Fruit fly (Drosophila melanogaster) whole organism, embryonic: ENCODE data around the gene CG5171.

Source experiments
- Awh ChIP-seq: fragments of 200-800 bp; sonication (Bioruptor generic); IDR thresholded peaks from 2 replicates; pipeline ENCODE4, ENCODE4 v1.3.6; 2022; ENCODE audit warnings: missing biosample characterization, missing genetic modification characterization
- CG12071 ChIP-seq: fragments of 200-800 bp; sonication (Bioruptor generic); optimal IDR thresholded peaks from 3 replicates; lab custom pipeline; 2018; ENCODE audit warnings: missing biosample characterization, mild to moderate bottlenecking, missing genetic modification characterization
- CG1233 ChIP-seq: fragments of 200-800 bp; sonication (Bioruptor generic); optimal IDR thresholded peaks from 4 replicates; lab custom pipeline; 2018; ENCODE audit warnings: missing biosample characterization, mild to moderate bottlenecking, missing genetic modification characterization
- CG17359 ChIP-seq: fragments of 200-800 bp; sonication (Bioruptor generic); optimal IDR thresholded peaks from 3 replicates; lab custom pipeline; 2018; ENCODE audit warnings: missing biosample characterization, mild to moderate bottlenecking, missing genetic modification characterization, moderate library complexity
- CG18599 ChIP-seq: fragments of 200-800 bp; sonication (Bioruptor generic); optimal IDR thresholded peaks from 3 replicates; lab custom pipeline; 2017; ENCODE audit warnings: missing biosample characterization, missing genetic modification characterization, mild to moderate bottlenecking, moderate library complexity, missing genetic modification reagents
- CG2875 ChIP-seq: fragments of 200-800 bp; sonication (Bioruptor generic); optimal IDR thresholded peaks from 2 replicates; lab custom pipeline; 2017; ENCODE audit warnings: missing biosample characterization, mild to moderate bottlenecking, missing genetic modification characterization, missing genetic modification reagents
- CG32532 ChIP-seq: fragments of 200-800 bp; sonication (Bioruptor generic); IDR thresholded peaks from 2 replicates; pipeline ENCODE4 v1.3.6; 2022; ENCODE audit warnings: missing biosample characterization, missing genetic modification characterization
- CG32767 ChIP-seq: fragments of 200-800 bp; sonication (Bioruptor generic); IDR thresholded peaks from 2 replicates; pipeline ENCODE4 v1.3.6; 2022; ENCODE audit warnings: missing biosample characterization, missing genetic modification characterization
- CG34376 ChIP-seq: fragments of 200-800 bp; sonication (Bioruptor generic); optimal IDR thresholded peaks from 2 replicates; lab custom pipeline; 2018; ENCODE audit warnings: missing biosample characterization, mild to moderate bottlenecking, missing genetic modification characterization
- CG3726 ChIP-seq: fragments of 200-800 bp; sonication (Bioruptor generic); IDR thresholded peaks from 3 replicates; pipeline ENCODE4, ENCODE4 v1.3.6; 2022; ENCODE audit warnings: missing biosample characterization, missing genetic modification characterization
- CG3995 ChIP-seq: fragments of 200-800 bp; sonication (Bioruptor generic); optimal IDR thresholded peaks from 3 replicates; lab custom pipeline; 2016; ENCODE audit warnings: missing biosample characterization, missing genetic modification characterization
- CG4282 ChIP-seq: fragments of 200-800 bp; sonication (Bioruptor generic); optimal IDR thresholded peaks from 2 replicates; lab custom pipeline; 2016; ENCODE audit warnings: missing biosample characterization, missing genetic modification characterization
- CG43689 ChIP-seq: fragments of 200-800 bp; sonication (Bioruptor generic); IDR thresholded peaks from 2 replicates; pipeline ENCODE4 v1.3.6; 2022; ENCODE audit warnings: missing biosample characterization, missing genetic modification characterization
- CG6175 ChIP-seq: fragments of 200-800 bp; sonication (Bioruptor generic); IDR thresholded peaks from 3 replicates; pipeline ENCODE4 v1.3.6; 2022; ENCODE audit warnings: missing biosample characterization, missing genetic modification characterization
- CG6813 ChIP-seq: fragments of 200-800 bp; sonication (Bioruptor generic); optimal IDR thresholded peaks from 2 replicates; lab custom pipeline; 2017; ENCODE audit warnings: missing biosample characterization, missing genetic modification characterization, mild to moderate bottlenecking, moderate library complexity, missing genetic modification reagents
- CG7839 ChIP-seq: fragments of 200-800 bp; sonication (Bioruptor generic); optimal IDR thresholded peaks from 3 replicates; lab custom pipeline; 2018; ENCODE audit warnings: missing biosample characterization, mild to moderate bottlenecking, missing genetic modification characterization, moderate library complexity
- CG7963 ChIP-seq: fragments of 200-800 bp; sonication (Bioruptor generic); IDR thresholded peaks from 3 replicates; pipeline ENCODE4 v1.3.6; 2022; ENCODE audit warnings: missing biosample characterization, missing genetic modification characterization; ENCODE audit not compliant: partially characterized antibody
- CG8089 ChIP-seq: fragments of 200-800 bp; sonication (Bioruptor generic); optimal IDR thresholded peaks from 3 replicates; lab custom pipeline; 2016; ENCODE audit warnings: missing biosample characterization, missing genetic modification characterization
- CG9727 ChIP-seq: fragments of 200-800 bp; sonication (Bioruptor generic); optimal IDR thresholded peaks from 3 replicates; lab custom pipeline; 2017; ENCODE audit warnings: missing biosample characterization, mild to moderate bottlenecking, missing genetic modification characterization
- CG9932 ChIP-seq: fragments of 200-800 bp; sonication (Bioruptor generic); IDR thresholded peaks from 2 replicates; pipeline ENCODE4 v1.3.6; 2022; ENCODE audit warnings: missing biosample characterization, missing genetic modification characterization
- Chrac-16 ChIP-seq: fragments of 200-800 bp; sonication (Bioruptor generic); optimal IDR thresholded peaks from 3 replicates; lab custom pipeline; 2016; ENCODE audit warnings: missing biosample characterization, missing genetic modification characterization
- D19A ChIP-seq: fragments of 200-800 bp; optimal IDR thresholded peaks from 3 replicates; lab custom pipeline; 2019; ENCODE audit warnings: missing biosample characterization, mild to moderate bottlenecking, missing genetic modification characterization, moderate library complexity
- D19B ChIP-seq: fragments of 200-800 bp; sonication (Bioruptor generic); optimal IDR thresholded peaks from 2 replicates; lab custom pipeline; 2017; ENCODE audit warnings: missing biosample characterization, mild to moderate bottlenecking, missing genetic modification characterization
- Ets97D ChIP-seq: fragments of 200-800 bp; sonication (Bioruptor generic); optimal IDR thresholded peaks from 3 replicates; lab custom pipeline; 2016; ENCODE audit warnings: missing biosample characterization, missing genetic modification characterization
- Gug ChIP-seq: fragments of 200-800 bp; sonication (Bioruptor generic); IDR thresholded peaks from 4 replicates; pipeline ENCODE4 v1.3.6; 2022; ENCODE audit warnings: missing biosample characterization, missing genetic modification characterization
- Hmx ChIP-seq: fragments of 200-800 bp; sonication (Bioruptor generic); optimal IDR thresholded peaks from 2 replicates; lab custom pipeline; 2016; ENCODE audit warnings: missing biosample characterization, missing genetic modification characterization
- Hr78 ChIP-seq, 2 experiments: fragments of 200-800 bp in 1 of 2; fragments of >200 bp in 1 of 2; sonication (Bioruptor generic) in 1 of 2; optimal IDR thresholded peaks; 2 replicates each; lab custom pipeline; 2017 to 2019; ENCODE audit warnings: missing biosample characterization in 2 of 2, missing genetic modification characterization in 2 of 2, mild to moderate bottlenecking in 1 of 2, moderate library complexity in 1 of 2
- Kr ChIP-seq: fragments of 200-800 bp; sonication (Bioruptor generic); optimal IDR thresholded peaks from 2 replicates; lab custom pipeline; 2017; ENCODE audit warnings: missing biosample characterization, mild to moderate bottlenecking, missing genetic modification characterization
- Lhr ChIP-seq: fragments of 200-800 bp; sonication (Bioruptor generic); optimal IDR thresholded peaks from 3 replicates; lab custom pipeline; 2017; ENCODE audit warnings: mild to moderate bottlenecking, missing biosample characterization, missing genetic modification reagents, missing genetic modification characterization
- Neu2 ChIP-seq: fragments of 200-800 bp; sonication (Bioruptor generic); optimal IDR thresholded peaks from 3 replicates; lab custom pipeline; 2016; ENCODE audit warnings: missing biosample characterization, missing genetic modification characterization, borderline replicate concordance
- Sin3A ChIP-seq: fragments of >200 bp; optimal IDR thresholded peaks from 2 replicates; lab custom pipeline; 2018
- Ssrp ChIP-seq: fragments of 200-800 bp; sonication (Bioruptor generic); optimal IDR thresholded peaks from 2 replicates; lab custom pipeline; 2018; ENCODE audit warnings: missing biosample characterization, mild to moderate bottlenecking, missing genetic modification characterization, moderate library complexity
- Xrp1 ChIP-seq: fragments of 200-800 bp; sonication (Bioruptor generic); IDR thresholded peaks from 2 replicates; pipeline ENCODE4 v1.3.6; 2022; ENCODE audit warnings: missing biosample characterization, missing genetic modification characterization
- cad ChIP-seq: fragments of >200 bp; optimal IDR thresholded peaks from 2 replicates; lab custom pipeline; 2017; ENCODE audit warnings: missing biosample characterization, missing genetic modification characterization
- chinmo ChIP-seq: fragments of 200-800 bp; sonication (Bioruptor generic); IDR thresholded peaks from 4 replicates; pipeline ENCODE4 v1.3.6; 2022; ENCODE audit warnings: missing biosample characterization, missing genetic modification characterization; ENCODE audit not compliant: partially characterized antibody
- esg ChIP-seq: fragments of 200-800 bp; sonication (Bioruptor generic); conservative IDR thresholded peaks from 2 replicates; pipeline ENCODE4 v1.3.6; 2022; ENCODE audit warnings: missing biosample characterization, missing genetic modification characterization
- exex ChIP-seq: fragments of 200-800 bp; sonication (Bioruptor generic); optimal IDR thresholded peaks from 4 replicates; lab custom pipeline; 2018; ENCODE audit warnings: missing biosample characterization, mild to moderate bottlenecking, missing genetic modification characterization, moderate library complexity
- insv ChIP-seq, 2 experiments: fragments of 200-800 bp; sonication (Bioruptor generic); optimal IDR thresholded peaks; 3 replicates each; lab custom pipeline; 2016 to 2018; ENCODE audit warnings: missing biosample characterization in 2 of 2, missing genetic modification characterization in 2 of 2
- lab ChIP-seq: fragments of 200-800 bp; sonication (Bioruptor generic); optimal IDR thresholded peaks from 3 replicates; lab custom pipeline; 2017; ENCODE audit warnings: missing biosample characterization, missing genetic modification characterization, mild to moderate bottlenecking, moderate library complexity, missing genetic modification reagents
- mam ChIP-seq: fragments of 200-800 bp; sonication (Bioruptor generic); optimal IDR thresholded peaks from 3 replicates; lab custom pipeline; 2016; ENCODE audit warnings: missing biosample characterization, missing genetic modification characterization
- odd ChIP-seq: fragments of 200-800 bp; sonication (Bioruptor generic); optimal IDR thresholded peaks from 2 replicates; lab custom pipeline; 2017; ENCODE audit warnings: missing biosample characterization, mild to moderate bottlenecking, missing genetic modification characterization
- pita ChIP-seq: fragments of 200-800 bp; sonication (Bioruptor generic); optimal IDR thresholded peaks from 2 replicates; lab custom pipeline; 2017; ENCODE audit warnings: missing biosample characterization, mild to moderate bottlenecking, missing genetic modification characterization
- schlank ChIP-seq: fragments of 200-800 bp; sonication (Bioruptor generic); optimal IDR thresholded peaks from 2 replicates; lab custom pipeline; 2018; ENCODE audit warnings: missing biosample characterization, mild to moderate bottlenecking, missing genetic modification characterization
- sens ChIP-seq: fragments of 200-800 bp; sonication (Bioruptor generic); peaks from one replicate; lab custom pipeline; 2016; ENCODE audit warnings: missing biosample characterization, missing genetic modification characterization
- sens-2 ChIP-seq: fragments of 200-800 bp; sonication (Bioruptor generic); IDR thresholded peaks from 2 replicates; pipeline ENCODE4 v1.3.6; 2022; ENCODE audit warnings: missing biosample characterization, missing genetic modification characterization
- tll ChIP-seq, 2 experiments: fragments of 200-800 bp in 1 of 2; fragments of >200 bp in 1 of 2; sonication (Bioruptor generic) in 1 of 2; optimal IDR thresholded peaks; 2 replicates each; lab custom pipeline; 2017 to 2019; ENCODE audit warnings: missing biosample characterization in 2 of 2, missing genetic modification characterization in 2 of 2, mild to moderate bottlenecking in 1 of 2, moderate library complexity in 1 of 2
- twi ChIP-seq: fragments of 200-800 bp; optimal IDR thresholded peaks from 2 replicates; lab custom pipeline; 2019; ENCODE audit warnings: missing biosample characterization, mild to moderate bottlenecking, missing genetic modification characterization, moderate library complexity
- usp ChIP-seq: fragments of >200 bp; optimal IDR thresholded peaks from 2 replicates; lab custom pipeline; 2017; ENCODE audit warnings: missing biosample characterization, missing genetic modification characterization

Gene CG5171

dm6 chr2L:7386555-7387420 is 14.3 kb upstream of the CG5171 start (continued):
- TF ChIP-seq schlank (no peak), CG12071 (GFP tag; lab: Kevin White, UChicago) (peak; percentile 42), lab (GFP tag; lab: Kevin White, UChicago) (peak; percentile 57), chinmo (GFP tag; lab: Robert Waterston, UW) (0 out of 4 replicates have a peak, but pooled peaks have one; percentile 30), Xrp1 (peak; percentile 13; the same call in 1 of the 2 replicates), D19A (tag; lab: Kevin White, UChicago) (peak; percentile 47), tll (GFP tag; optimal IDR thresholded peaks at IDR 0.05; lab: Kevin White, UChicago) (no peak), CG2875 (GFP tag; lab: Kevin White, UChicago) (peak; percentile 24), CG6813 (GFP tag; lab: Kevin White, UChicago) (peak; percentile 17), insv (GFP tag; optimal IDR thresholded peaks at IDR 0.05; lab: Kevin White, UChicago) (no peak), Hmx (GFP tag; lab: Kevin White, UChicago) (no peak), cad (GFP tag; lab: Kevin White, UChicago) (no peak), CG34376 (no peak), Hr78 (GFP tag; optimal IDR thresholded peaks at IDR 0.05; lab: Kevin White, UChicago) (no peak), Kr (no peak), twi (tag; lab: Kevin White, UChicago) (no peak), CG17359 (tag; lab: Kevin White, UChicago) (no peak), CG32532 (GFP tag; lab: Robert Waterston, UW) (peak; percentile 17; the same call in 1 of the 2 replicates), mam (no peak), CG9727 (GFP tag; lab: Kevin White, UChicago) (no peak), odd (no peak), D19B (GFP tag; lab: Kevin White, UChicago) (peak; percentile 77), CG8089 (GFP tag; lab: Kevin White, UChicago) (no peak), CG18599 (GFP tag; lab: Kevin White, UChicago) (peak; percentile 17), Awh (GFP tag; lab: Robert Waterston, UW) (peak; percentile 51; the same call in 1 of the 2 replicates), sens (GFP tag; lab: Kevin White, UChicago) (peak; percentile 2), CG4282 (GFP tag; lab: Kevin White, UChicago) (no peak), CG3995 (GFP tag; lab: Kevin White, UChicago) (peak; percentile 50), exex (tag; lab: Kevin White, UChicago) (peak; percentile 32), Ssrp (tag; lab: Kevin White, UChicago) (no peak), pita (no peak), Gug (GFP tag; lab: Robert Waterston, UW) (no peak), CG32767 (GFP tag; lab: Robert Waterston, UW) (no peak), Chrac-16 (GFP tag; lab: Kevin White, UChicago) (no peak), Lhr (GFP tag; lab: Kevin White, UChicago) (no peak)

- TF ChIP-seq sens-2 (GFP tag; lab: Robert Waterston, UW) = no peak
- no peak for TF ChIP-seq CG3726 (GFP tag; lab: Robert Waterston, UW)
- TF ChIP-seq CG9932 = peak; percentile 67
- peak; percentile 59; the same call in 2 of the 3 replicates for TF ChIP-seq CG7963
- no peak for TF ChIP-seq CG6175 (GFP tag; lab: Robert Waterston, UW)
- no peak for TF ChIP-seq CG7839 (tag; lab: Kevin White, UChicago)
- TF ChIP-seq Neu2 (GFP tag; lab: Kevin White, UChicago) = peak; percentile 80
- TF ChIP-seq usp (GFP tag; lab: Kevin White, UChicago) = no peak
- TF ChIP-seq Sin3A (lab: Kevin White, UChicago) = peak; percentile 59
- TF ChIP-seq esg (GFP tag; lab: Robert Waterston, UW) = no peak
- no peak for TF ChIP-seq CG43689 (GFP tag; lab: Robert Waterston, UW)
- TF ChIP-seq Ets97D (GFP tag; lab: Kevin White, UChicago) = peak; percentile 51
- no peak for TF ChIP-seq CG1233 (GFP tag; lab: Kevin White, UChicago)
Measured at dm6 chr2L:7387813-7388558, 13.1 kb upstream of the CG5171 start, which contains the start of the genes CG5149 and gudu. Gene CG5149, minus strand, starts transcription at chr2L:7388253. Gene gudu, plus strand, starts transcription at chr2L:7388508.
